Worm (Caenorhabditis elegans): ENCODE data around the gene srh-16.

ce11 chrV:12294091-12294490 is 2.4 kb downstream of the srh-16 start:
- TF ChIP-seq F13H6.1 (tag; optimal IDR thresholded peaks at IDR 0.05) (no peak), C08G9.2 (tag; optimal IDR thresholded peaks at IDR 0.05) (no peak), ceh-45 (GFP tag; IDR thresholded peaks at IDR 0.05) (no peak), ceh-9 (tag; optimal IDR thresholded peaks at IDR 0.05) (no peak), sox-4 (tag; optimal IDR thresholded peaks at IDR 0.05) (no peak), pha-4 (tag; optimal IDR thresholded peaks at IDR 0.05) (no peak), eyg-1 (tag; optimal IDR thresholded peaks at IDR 0.05) (no peak), nfya-1 (tag; optimal IDR thresholded peaks at IDR 0.05) (no peak), gmeb-2 (tag; optimal IDR thresholded peaks at IDR 0.05) (no peak), tbx-2 (tag; optimal IDR thresholded peaks at IDR 0.05) (no peak)

Measured in whole organism, late embryonic.